Worm (Caenorhabditis elegans): ENCODE data around the gene Y54G11A.9.
A peak's percentile ranks its signal among the peaks of the same experiment; 100 is the strongest.

The Y54G11A.9 gene

DNA sequence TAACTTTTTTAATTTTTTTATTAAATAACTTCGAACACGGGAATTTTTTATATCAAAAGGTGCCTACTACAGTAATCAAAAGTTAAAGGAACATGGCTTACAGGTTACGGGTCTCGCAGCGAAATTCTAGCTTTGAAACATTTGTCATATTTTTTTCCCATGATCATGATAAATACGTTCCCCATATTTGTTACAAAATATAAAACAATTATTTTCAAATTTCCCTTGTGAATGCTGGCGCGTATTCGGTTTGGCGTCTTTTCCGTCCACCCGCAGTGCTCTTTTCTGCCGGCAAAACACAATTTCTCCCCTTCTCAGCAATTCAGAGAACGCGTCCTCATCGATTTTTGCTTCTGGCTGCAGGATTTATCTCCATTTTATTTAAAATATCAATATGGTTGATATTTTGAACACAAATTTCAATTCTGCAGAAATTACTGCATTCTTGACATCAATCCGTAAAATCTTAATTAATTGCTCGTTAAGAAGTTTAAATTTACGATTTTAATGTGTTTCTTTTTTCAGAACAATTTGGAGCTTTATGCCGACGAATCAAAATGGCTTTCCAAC, 19.0 kb upstream of the Y54G11A.9 start, which contains the start of gene imb-2:
TSS of gene imb-2 (plus strand) at position 520 of the 570 bp plus-strand sequence.
- TF ChIP-seq egl-27 (tag; optimal IDR thresholded peaks at IDR 0.05) = no peak
- TF ChIP-seq nhr-21 (tag; optimal IDR thresholded peaks at IDR 0.05) = no peak
- TF ChIP-seq skn-1 (tag; optimal IDR thresholded peaks at IDR 0.05) = no peak
- no peak for TF ChIP-seq unc-39 (tag; optimal IDR thresholded peaks at IDR 0.05)
- TF ChIP-seq ZK546.5 (tag; optimal IDR thresholded peaks at IDR 0.05) = no peak
- TF ChIP-seq sma-3 (GFP tag; optimal IDR thresholded peaks at IDR 0.05) = no peak
- no peak for TF ChIP-seq mbf-1 (tag; optimal IDR thresholded peaks at IDR 0.05)
- TF ChIP-seq lin-39 (tag; optimal IDR thresholded peaks at IDR 0.05) = no peak
- peak; percentile 23 to 88 for TF ChIP-seq lsy-2 (tag; optimal IDR thresholded peaks at IDR 0.05)
- TF ChIP-seq mdl-1 (tag; optimal IDR thresholded peaks at IDR 0.05) = no peak
- TF ChIP-seq nhr-12 (tag; optimal IDR thresholded peaks at IDR 0.05) = no peak
- no peak for TF ChIP-seq gmeb-1 (tag; optimal IDR thresholded peaks at IDR 0.05)
- no peak for TF ChIP-seq sma-9 (GFP tag; optimal IDR thresholded peaks at IDR 0.05)
- no peak for TF ChIP-seq sma-9 (tag; optimal IDR thresholded peaks at IDR 0.05)
- peak; percentile 18 for TF ChIP-seq fos-1 (tag; optimal IDR thresholded peaks at IDR 0.05)
- TF ChIP-seq nhr-6 (tag; optimal IDR thresholded peaks at IDR 0.05) = no peak
- no peak for TF ChIP-seq ztf-1 (GFP tag; conservative IDR thresholded peaks at IDR 0.05)
- peak; percentile 43 for TF ChIP-seq mab-5 (tag; optimal IDR thresholded peaks at IDR 0.05)
- TF ChIP-seq ztf-11 (tag; optimal IDR thresholded peaks at IDR 0.05) = no peak
- TF ChIP-seq alr-1 (tag; optimal IDR thresholded peaks at IDR 0.05) = no peak
- TF ChIP-seq unc-62 (GFP tag; optimal IDR thresholded peaks at IDR 0.05) = no peak
- no peak for TF ChIP-seq nhr-25 (tag; optimal IDR thresholded peaks at IDR 0.05)
- TF ChIP-seq peb-1 (tag; optimal IDR thresholded peaks at IDR 0.05) = no peak
- no peak for TF ChIP-seq elt-3 (tag; optimal IDR thresholded peaks at IDR 0.05)
- TF ChIP-seq unc-55 (GFP tag; optimal IDR thresholded peaks at IDR 0.05) = peak; percentile 80
- no peak for TF ChIP-seq Y55F3AM.14 (GFP tag; optimal IDR thresholded peaks at IDR 0.05)
- no peak for TF ChIP-seq sem-4 (tag; optimal IDR thresholded peaks at IDR 0.05)
- peak; percentile 60 for TF ChIP-seq crh-2 (tag; optimal IDR thresholded peaks at IDR 0.05)
- TF ChIP-seq ztf-4 (tag; optimal IDR thresholded peaks at IDR 0.05) = no peak
- peak; percentile 68 for TF ChIP-seq C34F6.9 (tag; optimal IDR thresholded peaks at IDR 0.05)
- TF ChIP-seq nhr-237 (tag; optimal IDR thresholded peaks at IDR 0.05) = no peak
- no peak for TF ChIP-seq ama-1 (optimal IDR thresholded peaks at IDR 0.05)
- TF ChIP-seq snpc-4 (tag; optimal IDR thresholded peaks at IDR 0.05) = peak; percentile 6
- TF ChIP-seq lin-11 (tag; optimal IDR thresholded peaks at IDR 0.05) = peak; percentile 66
- TF ChIP-seq nhr-10 (tag; optimal IDR thresholded peaks at IDR 0.05) = no peak
- no peak for TF ChIP-seq elt-1 (tag; optimal IDR thresholded peaks at IDR 0.05)
- TF ChIP-seq nhr-11 (tag; optimal IDR thresholded peaks at IDR 0.05) = no peak
- no peak for TF ChIP-seq blmp-1 (tag; optimal IDR thresholded peaks at IDR 0.05; ENCODE audit: insufficient read depth)
- TF ChIP-seq ceh-16 (tag; optimal IDR thresholded peaks at IDR 0.05) = no peak
- TF ChIP-seq nhr-23 (tag; optimal IDR thresholded peaks at IDR 0.05) = no peak
- TF ChIP-seq F13H6.1 (tag; optimal IDR thresholded peaks at IDR 0.05) = no peak
- TF ChIP-seq aly-2 (tag; optimal IDR thresholded peaks at IDR 0.05) = no peak
- no peak for TF ChIP-seq lin-13 (GFP tag; optimal IDR thresholded peaks at IDR 0.05)
- no peak for TF ChIP-seq nhr-77 (tag; optimal IDR thresholded peaks at IDR 0.05)
- TF ChIP-seq zag-1 (tag; optimal IDR thresholded peaks at IDR 0.05) = peak; percentile 45
- no peak for TF ChIP-seq ceh-82 (tag; optimal IDR thresholded peaks at IDR 0.05)
- no peak for TF ChIP-seq R02D3.7 (tag; optimal IDR thresholded peaks at IDR 0.05)
- no peak for TF ChIP-seq dmd-4 (tag; optimal IDR thresholded peaks at IDR 0.05)
- peak; percentile 44 for TF ChIP-seq nhr-129 (tag; optimal IDR thresholded peaks at IDR 0.05)

All from whole organism, L2 larva.